Fruit fly (Drosophila melanogaster) whole organism, embryonic: ENCODE measurements around the gene Clk.

Experiments
- Asciz ChIP-seq: fragments of 200-800 bp; sonication (Bioruptor generic); optimal IDR thresholded peaks from 2 replicates; lab custom pipeline; 2017; ENCODE audit warnings: missing biosample characterization, mild to moderate bottlenecking, missing genetic modification characterization, missing genetic modification reagents
- CG10654 ChIP-seq: fragments of 200-800 bp; sonication (Bioruptor generic); optimal IDR thresholded peaks from 2 replicates; lab custom pipeline; 2016; ENCODE audit warnings: missing biosample characterization, missing genetic modification characterization
- CG10959 ChIP-seq: fragments of 200-800 bp; sonication (Bioruptor generic); IDR thresholded peaks from 2 replicates; pipeline ENCODE4 v1.3.6; 2022; ENCODE audit warnings: missing biosample characterization, missing genetic modification characterization
- CG11560 ChIP-seq: fragments of 200-800 bp; sonication (Bioruptor generic); IDR thresholded peaks from 3 replicates; pipeline ENCODE4 v1.3.6; 2022; ENCODE audit warnings: missing biosample characterization, missing genetic modification characterization
- CG11695 ChIP-seq: fragments of 200-800 bp; sonication (Bioruptor generic); IDR thresholded peaks from 3 replicates; pipeline ENCODE4 v1.3.6; 2022; ENCODE audit warnings: missing biosample characterization, missing genetic modification characterization
- CG12769 ChIP-seq: fragments of 200-800 bp; sonication (Bioruptor generic); optimal IDR thresholded peaks from 2 replicates; lab custom pipeline; 2019; ENCODE audit warnings: missing biosample characterization, mild to moderate bottlenecking, missing genetic modification characterization, moderate library complexity
- CG13894 ChIP-seq: fragments of 200-800 bp; sonication (Bioruptor generic); optimal IDR thresholded peaks from 3 replicates; lab custom pipeline; 2018; ENCODE audit warnings: missing biosample characterization, mild to moderate bottlenecking, missing genetic modification characterization, moderate library complexity
- CG14667 ChIP-seq: fragments of 200-800 bp; sonication (Bioruptor generic); IDR thresholded peaks from 2 replicates; pipeline ENCODE4 v1.3.6; 2022; ENCODE audit warnings: missing biosample characterization, missing genetic modification characterization
- CG30020 ChIP-seq: fragments of 200-800 bp; optimal IDR thresholded peaks from 2 replicates; lab custom pipeline; 2019; ENCODE audit warnings: missing biosample characterization, mild to moderate bottlenecking, missing genetic modification characterization, moderate library complexity
- CG3163 ChIP-seq: fragments of 200-800 bp; sonication (Bioruptor generic); optimal IDR thresholded peaks from 3 replicates; lab custom pipeline; 2016; ENCODE audit warnings: missing biosample characterization, missing genetic modification characterization
- CG33557 ChIP-seq: fragments of 200-800 bp; sonication (Bioruptor generic); optimal IDR thresholded peaks from 2 replicates; lab custom pipeline; 2019; ENCODE audit warnings: missing biosample characterization, mild to moderate bottlenecking, missing genetic modification characterization, moderate library complexity
- CG3838 ChIP-seq: fragments of 200-800 bp; sonication (Bioruptor generic); optimal IDR thresholded peaks from 3 replicates; lab custom pipeline; 2016; ENCODE audit warnings: missing biosample characterization, missing genetic modification characterization
- CG6272 ChIP-seq: fragments of 200-800 bp; sonication (Bioruptor generic); IDR thresholded peaks from 2 replicates; pipeline ENCODE4 v1.3.6; 2022; ENCODE audit warnings: missing biosample characterization, missing genetic modification characterization
- CG7556 ChIP-seq: fragments of 200-800 bp; sonication (Bioruptor generic); optimal IDR thresholded peaks from 2 replicates; lab custom pipeline; 2017; ENCODE audit warnings: missing biosample characterization, mild to moderate bottlenecking, missing genetic modification characterization
- CG8290 ChIP-seq, 3 experiments: fragments of 200-800 bp; sonication (Bioruptor generic); optimal IDR thresholded peaks; 2 replicates each; lab custom pipeline; 2016 to 2019; ENCODE audit warnings: missing biosample characterization in 3 of 3, missing genetic modification characterization in 3 of 3, mild to moderate bottlenecking in 2 of 3, moderate library complexity in 1 of 3
- CG8924 ChIP-seq: fragments of 200-800 bp; optimal IDR thresholded peaks from 3 replicates; lab custom pipeline; 2019; ENCODE audit warnings: missing biosample characterization, mild to moderate bottlenecking, missing genetic modification characterization, moderate library complexity
- CG9215 ChIP-seq: fragments of 200-800 bp; sonication (Bioruptor generic); IDR thresholded peaks from 2 replicates; pipeline ENCODE4 v1.3.6; 2022; ENCODE audit warnings: missing biosample characterization, missing genetic modification characterization
- CG9797 ChIP-seq: fragments of 200-800 bp; sonication (Bioruptor generic); optimal IDR thresholded peaks from 3 replicates; lab custom pipeline; 2018; ENCODE audit warnings: missing biosample characterization, mild to moderate bottlenecking, missing genetic modification characterization
- Dad ChIP-seq: fragments of 200-800 bp; sonication (Bioruptor generic); optimal IDR thresholded peaks from 3 replicates; lab custom pipeline; 2016; ENCODE audit warnings: missing biosample characterization, missing genetic modification characterization
- Dfd ChIP-seq, 2 experiments: fragments of >200 bp; optimal IDR thresholded peaks; 2 replicates each; lab custom pipeline; 2017; ENCODE audit warnings: missing biosample characterization in 2 of 2, missing genetic modification characterization in 2 of 2
- Elba2 ChIP-seq: fragments of 200-800 bp; sonication (Bioruptor generic); optimal IDR thresholded peaks from 3 replicates; lab custom pipeline; 2016; ENCODE audit warnings: missing biosample characterization, missing genetic modification characterization
- Hand ChIP-seq: fragments of 200-800 bp; sonication (Bioruptor generic); optimal IDR thresholded peaks from 2 replicates; lab custom pipeline; 2017; ENCODE audit warnings: mild to moderate bottlenecking, missing biosample characterization, missing genetic modification reagents, missing genetic modification characterization
- Hr3 ChIP-seq: fragments of 200-800 bp; sonication (Bioruptor generic); optimal IDR thresholded peaks from 3 replicates; lab custom pipeline; 2016; ENCODE audit warnings: missing biosample characterization, missing genetic modification characterization
- Jarid2 ChIP-seq: fragments of 200-800 bp; sonication (Bioruptor generic); optimal IDR thresholded peaks from 3 replicates; lab custom pipeline; 2017; ENCODE audit warnings: mild to moderate bottlenecking, missing biosample characterization, missing genetic modification reagents, missing genetic modification characterization
- Lpt ChIP-seq: fragments of >200 bp; optimal IDR thresholded peaks from 2 replicates; lab custom pipeline; 2018; ENCODE audit warnings: missing biosample characterization, missing genetic modification characterization
- Max ChIP-seq: fragments of 200-800 bp; sonication (Bioruptor generic); optimal IDR thresholded peaks from 2 replicates; lab custom pipeline; 2016; ENCODE audit warnings: missing biosample characterization, mild to moderate bottlenecking, missing genetic modification characterization
- Nf-YB ChIP-seq: fragments of 200-800 bp; sonication (Bioruptor generic); optimal IDR thresholded peaks from 3 replicates; lab custom pipeline; 2019; ENCODE audit warnings: missing biosample characterization, mild to moderate bottlenecking, missing genetic modification characterization, moderate library complexity
- Trl ChIP-seq, 3 experiments: fragments of >200 bp in 2 of 3; fragments of 200-800 bp in 1 of 3; sonication (Bioruptor generic) in 1 of 3; optimal IDR thresholded peaks; 2 replicates in 1 of 3; 3 replicates in 2 of 3; lab custom pipeline; 2016 to 2017; ENCODE audit warnings: missing biosample characterization in 1 of 3, missing genetic modification characterization in 1 of 3
- abd-A ChIP-seq: fragments of 200-800 bp; sonication (Bioruptor generic); optimal IDR thresholded peaks from 3 replicates; lab custom pipeline; 2019; ENCODE audit warnings: missing biosample characterization, mild to moderate bottlenecking, missing genetic modification characterization, moderate library complexity
- chinmo ChIP-seq: fragments of 200-800 bp; sonication (Bioruptor generic); IDR thresholded peaks from 4 replicates; pipeline ENCODE4 v1.3.6; 2022; ENCODE audit warnings: missing biosample characterization, missing genetic modification characterization; ENCODE audit not compliant: partially characterized antibody
- eve ChIP-seq, 2 experiments: fragments of >200 bp; optimal IDR thresholded peaks; 2 replicates each; lab custom pipeline; 2017; ENCODE audit warnings: missing biosample characterization in 2 of 2, missing genetic modification characterization in 2 of 2
- fd102C ChIP-seq: fragments of 200-800 bp; sonication (Bioruptor generic); optimal IDR thresholded peaks from 2 replicates; lab custom pipeline; 2018; ENCODE audit warnings: missing biosample characterization, mild to moderate bottlenecking, missing genetic modification characterization, moderate library complexity
- gfzf ChIP-seq: fragments of 200-800 bp; sonication (Bioruptor generic); optimal IDR thresholded peaks from 2 replicates; lab custom pipeline; 2016; ENCODE audit warnings: missing biosample characterization, mild to moderate bottlenecking, missing genetic modification characterization, moderate library complexity
- grn ChIP-seq: fragments of 200-800 bp; sonication (Bioruptor generic); optimal IDR thresholded peaks from 3 replicates; lab custom pipeline; 2017; ENCODE audit warnings: missing biosample characterization, missing genetic modification characterization
- kah ChIP-seq: fragments of 200-800 bp; sonication (Bioruptor generic); optimal IDR thresholded peaks from 2 replicates; lab custom pipeline; 2018; ENCODE audit warnings: missing biosample characterization, mild to moderate bottlenecking, missing genetic modification characterization
- kni ChIP-seq: fragments of 200-800 bp; sonication (Bioruptor generic); optimal IDR thresholded peaks from 3 replicates; lab custom pipeline; 2017; ENCODE audit warnings: mild to moderate bottlenecking, missing biosample characterization, missing genetic modification reagents, missing genetic modification characterization
- lmd ChIP-seq: fragments of 200-800 bp; sonication (Bioruptor generic); IDR thresholded peaks from 2 replicates; pipeline ENCODE4 v1.3.6; 2022; ENCODE audit warnings: missing biosample characterization, missing genetic modification characterization
- luna ChIP-seq: fragments of 200-800 bp; sonication (Bioruptor generic); optimal IDR thresholded peaks from 2 replicates; lab custom pipeline; 2016; ENCODE audit warnings: missing biosample characterization, missing genetic modification characterization
- maf-S ChIP-seq: fragments of 200-800 bp; sonication (Bioruptor generic); optimal IDR thresholded peaks from 2 replicates; lab custom pipeline; 2016; ENCODE audit warnings: missing biosample characterization, missing genetic modification characterization
- p53 ChIP-seq: fragments of 200-800 bp; sonication (Bioruptor generic); optimal IDR thresholded peaks from 2 replicates; lab custom pipeline; 2016; ENCODE audit warnings: missing biosample characterization, missing genetic modification characterization
- shn ChIP-seq: fragments of 200-800 bp; sonication (Bioruptor generic); optimal IDR thresholded peaks from 3 replicates; lab custom pipeline; 2016; ENCODE audit warnings: missing biosample characterization, missing genetic modification characterization
- sna ChIP-seq: fragments of 200-800 bp; sonication (Bioruptor generic); IDR thresholded peaks from 2 replicates; pipeline ENCODE4 v1.3.6; 2022; ENCODE audit warnings: missing biosample characterization, missing genetic modification characterization; ENCODE audit not compliant: partially characterized antibody
- sqz ChIP-seq: fragments of 200-800 bp; sonication (Bioruptor generic); optimal IDR thresholded peaks from 3 replicates; lab custom pipeline; 2018; ENCODE audit warnings: missing biosample characterization, mild to moderate bottlenecking, missing genetic modification characterization
- ssp ChIP-seq: fragments of 200-800 bp; sonication (Bioruptor generic); IDR thresholded peaks from 2 replicates; pipeline ENCODE4 v1.3.6; 2022; ENCODE audit warnings: missing biosample characterization, missing genetic modification characterization
- trem ChIP-seq: fragments of 200-800 bp; optimal IDR thresholded peaks from 3 replicates; lab custom pipeline; 2019; ENCODE audit warnings: missing biosample characterization, mild to moderate bottlenecking, missing genetic modification characterization, moderate library complexity
- trh ChIP-seq: fragments of 200-800 bp; sonication (Bioruptor generic); optimal IDR thresholded peaks from 2 replicates; lab custom pipeline; 2016; ENCODE audit warnings: missing biosample characterization, missing genetic modification characterization
- wor ChIP-seq: fragments of 200-800 bp; sonication (Bioruptor generic); IDR thresholded peaks from 2 replicates; pipeline ENCODE4 v1.3.6; 2022; ENCODE audit warnings: missing biosample characterization, missing genetic modification characterization

Gene Clk

DNA sequence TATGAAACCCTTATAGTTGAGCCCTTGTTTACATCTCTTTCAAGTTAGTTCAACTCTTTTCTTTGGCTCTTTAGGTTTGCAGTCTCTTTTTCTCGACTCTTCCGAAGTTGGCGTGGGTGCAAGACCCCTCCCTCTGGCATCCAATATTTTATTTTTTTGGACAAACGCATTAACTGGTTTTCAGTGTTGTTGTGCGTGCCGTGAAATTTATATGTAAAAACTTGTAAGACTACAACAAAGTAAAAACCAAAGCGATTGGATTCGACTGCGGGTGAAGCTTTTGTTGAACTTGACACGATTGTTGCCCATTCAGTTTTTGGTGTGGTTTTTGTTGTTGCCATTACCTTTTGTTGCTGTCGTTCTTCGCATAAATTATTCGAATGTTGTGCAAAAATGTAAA is 31.7 kb downstream of the Clk start (continued):
- TF ChIP-seq Asciz (GFP tag; lab: Kevin White, UChicago), result no peak
- TF ChIP-seq luna (GFP tag; lab: Kevin White, UChicago), result no peak
- TF ChIP-seq Dfd (GFP tag; optimal IDR thresholded peaks at IDR 0.05; lab: Kevin White, UChicago), result no peak

DNA sequence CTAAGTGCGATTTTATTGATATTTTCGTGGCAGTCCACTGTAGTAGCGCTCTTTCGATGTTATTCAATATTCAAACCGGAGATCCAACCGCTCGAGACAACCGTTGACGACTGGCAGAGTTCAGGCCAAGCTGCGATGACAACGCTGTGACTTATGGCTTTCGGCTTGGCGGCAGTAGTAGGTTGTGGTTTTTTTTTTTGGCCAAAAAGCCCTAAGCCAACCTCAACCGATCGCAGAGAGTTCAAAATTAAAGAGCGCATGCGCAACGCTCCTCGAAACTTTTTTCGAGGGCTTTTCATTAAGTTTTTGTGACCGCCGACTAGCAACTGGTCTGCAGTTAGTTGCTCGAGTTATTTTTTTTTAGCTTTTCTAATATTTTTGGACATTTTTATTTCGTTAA is 32.5 kb downstream of the Clk start, which contains the start of gene Snmp2:
Gene Snmp2, minus strand, starts transcription at position 101 of the 400 bp plus-strand sequence.
- TF ChIP-seq CG9215 (GFP tag; lab: Robert Waterston, UW) (no peak), chinmo (GFP tag; lab: Robert Waterston, UW) (0 out of 4 replicates have a peak, but pooled peaks have one; percentile 6), CG3163 (GFP tag; lab: Kevin White, UChicago) (peak; percentile 65), sqz (GFP tag; lab: Kevin White, UChicago) (peak; percentile 45), CG14667 (GFP tag; lab: Robert Waterston, UW) (no peak), Trl (optimal IDR thresholded peaks at IDR 0.05; lab: Kevin White, UChicago) (peak in 1 of 2 experiments; percentile 1), Trl (GFP tag; optimal IDR thresholded peaks at IDR 0.05; lab: Kevin White, UChicago) (no peak)

DNA sequence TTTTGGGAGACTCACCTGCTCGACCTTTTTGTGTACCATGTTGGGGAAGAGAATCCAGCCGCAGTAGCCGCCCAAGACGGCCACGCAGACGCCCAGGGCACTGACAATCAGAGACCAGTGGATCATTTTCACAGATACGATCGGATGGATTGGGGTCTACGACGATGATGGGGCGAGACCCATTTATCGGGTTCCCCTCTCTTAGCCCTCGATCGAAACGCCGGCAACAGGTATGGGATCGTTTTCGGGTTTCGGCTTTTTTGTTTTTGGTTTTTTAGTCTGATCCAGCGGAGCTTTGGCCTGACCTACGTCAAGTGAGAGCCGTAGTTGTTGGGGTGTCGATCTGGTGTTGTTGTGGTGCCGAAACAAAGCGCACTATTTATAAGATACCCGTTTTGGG is 33.5 kb downstream of the Clk start:
- TF ChIP-seq kni (GFP tag; lab: Kevin White, UChicago), result peak; percentile 77
- no peak for TF ChIP-seq wor
- TF ChIP-seq CG30020 (tag; lab: Kevin White, UChicago), result no peak
- TF ChIP-seq abd-A, result peak; percentile 4
- TF ChIP-seq kah (GFP tag; lab: Kevin White, UChicago), result no peak
- TF ChIP-seq Nf-YB (GFP tag; lab: Kevin White, UChicago), result no peak
- peak; percentile 9 for TF ChIP-seq sqz (GFP tag; lab: Kevin White, UChicago)
- no peak for TF ChIP-seq CG11560
- no peak for TF ChIP-seq lmd (GFP tag; lab: Robert Waterston, UW)
- TF ChIP-seq CG11695, result 0 out of 3 replicates have a peak, but pooled peaks have one; percentile 13
- no peak for TF ChIP-seq eve (GFP tag; optimal IDR thresholded peaks at IDR 0.05; lab: Kevin White, UChicago)
- no peak for TF ChIP-seq CG33557 (GFP tag; lab: Kevin White, UChicago)
- no peak for TF ChIP-seq CG3838 (GFP tag; lab: Kevin White, UChicago)
- TF ChIP-seq CG7556 (GFP tag; lab: Kevin White, UChicago), result no peak
- TF ChIP-seq maf-S (GFP tag; lab: Kevin White, UChicago), result no peak
- peak; percentile 84 for TF ChIP-seq grn (GFP tag; lab: Kevin White, UChicago)
- TF ChIP-seq CG8924 (tag; lab: Kevin White, UChicago), result no peak
- no peak for TF ChIP-seq Hr3 (GFP tag; lab: Kevin White, UChicago)
- no peak for TF ChIP-seq CG9797
- TF ChIP-seq fd102C (GFP tag; lab: Kevin White, UChicago), result no peak
- TF ChIP-seq Lpt (GFP tag; lab: Kevin White, UChicago), result no peak
- no peak for TF ChIP-seq Max (GFP tag; lab: Kevin White, UChicago)
- TF ChIP-seq CG10654, result no peak
- no peak for TF ChIP-seq trh (GFP tag; lab: Kevin White, UChicago)
- no peak for TF ChIP-seq trem (tag; lab: Kevin White, UChicago)
- peak; percentile 21 for TF ChIP-seq CG8290 (GFP tag; optimal IDR thresholded peaks at IDR 0.05; lab: Kevin White, UChicago)
- TF ChIP-seq CG8290 (tag; optimal IDR thresholded peaks at IDR 0.05; lab: Kevin White, UChicago), result no peak
- TF ChIP-seq p53 (GFP tag; lab: Kevin White, UChicago), result no peak
- TF ChIP-seq sna (GFP tag; lab: Robert Waterston, UW), result no peak
- peak; percentile 64 for TF ChIP-seq CG12769 (tag; lab: Kevin White, UChicago)
- no peak for TF ChIP-seq Hand (GFP tag; lab: Kevin White, UChicago)
- no peak for TF ChIP-seq CG10959 (GFP tag; lab: Robert Waterston, UW)
- TF ChIP-seq Elba2 (GFP tag; lab: Kevin White, UChicago), result no peak
- TF ChIP-seq CG6272 (GFP tag; lab: Robert Waterston, UW), result no peak
- TF ChIP-seq shn (GFP tag; lab: Kevin White, UChicago), result no peak
- no peak for TF ChIP-seq Dad (GFP tag; lab: Kevin White, UChicago)
- peak; percentile 84 for TF ChIP-seq CG13894 (tag; lab: Kevin White, UChicago)
- TF ChIP-seq ssp (GFP tag; lab: Robert Waterston, UW), result no peak
- no peak for TF ChIP-seq gfzf (GFP tag; lab: Kevin White, UChicago)
- no peak for TF ChIP-seq Jarid2 (GFP tag; lab: Kevin White, UChicago)
